Worm (Caenorhabditis elegans) whole organism, L1 larva: ENCODE measurements around the gene rer-1.
A peak's percentile ranks its signal among the peaks of the same experiment; 100 is the strongest.

Source experiments
- aha-1 ChIP-seq: fragments of 150-350 bp; optimal IDR thresholded peaks from 2 replicates; lab custom pipeline; 2014; ENCODE audit warnings: missing biosample characterization, missing genetic modification characterization
- efl-3 ChIP-seq: fragments of 200-800 bp; sonication (Bioruptor generic); optimal IDR thresholded peaks from 2 replicates; lab custom pipeline; 2018; ENCODE audit warnings: mild to moderate bottlenecking, missing genetic modification characterization, missing compliant biosample characterization
- fkh-10 ChIP-seq: sonication (generic microtip); optimal IDR thresholded peaks from 2 replicates; lab custom pipeline; 2017; ENCODE audit warnings: missing biosample characterization, missing genetic modification reagents, missing genetic modification characterization
- lin-13 ChIP-seq: fragments of 150-350 bp; optimal IDR thresholded peaks from 2 replicates; lab custom pipeline; 2014; ENCODE audit warnings: missing biosample characterization, missing genetic modification reagents, missing genetic modification characterization
- lin-39 ChIP-seq: fragments of 150-350 bp; optimal IDR thresholded peaks from 2 replicates; lab custom pipeline; 2014; ENCODE audit warnings: missing biosample characterization, missing genetic modification reagents, missing genetic modification characterization
- lsy-2 ChIP-seq, 2 experiments: fragments of 150-350 bp; optimal IDR thresholded peaks; 2 replicates each; lab custom pipeline; 2014; ENCODE audit warnings: missing biosample characterization in 2 of 2, missing genetic modification characterization in 2 of 2
- pqm-1 ChIP-seq: sonication (generic microtip); optimal IDR thresholded peaks from 3 replicates; lab custom pipeline; 2017; ENCODE audit warnings: missing biosample characterization, missing genetic modification characterization
- unc-62 ChIP-seq: fragments of 150-350 bp; optimal IDR thresholded peaks from 2 replicates; lab custom pipeline; 2014; ENCODE audit warnings: missing biosample characterization, missing genetic modification reagents, missing genetic modification characterization

DNA sequence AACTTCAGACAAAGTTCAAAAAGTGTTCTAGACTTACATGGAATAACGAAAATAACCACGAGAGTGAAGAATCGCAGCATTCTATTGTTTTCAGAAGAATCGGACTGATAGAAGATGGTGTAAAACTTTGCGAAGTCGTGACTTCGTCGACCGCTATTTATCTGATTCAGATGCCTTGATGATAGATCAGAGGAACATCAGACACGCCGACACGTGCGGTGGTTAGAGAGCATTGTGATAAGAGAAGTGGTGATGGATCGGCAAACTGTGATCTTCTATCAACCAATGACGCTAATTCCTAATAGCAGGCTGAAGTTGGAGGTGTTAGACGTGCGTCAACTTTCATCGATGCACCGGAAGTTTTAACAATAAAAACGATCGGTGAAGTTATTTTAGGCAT, 7.1 kb downstream of the rer-1 start:
- TF ChIP-seq fkh-10 (GFP tag; lab: Kevin White, UChicago) (no peak), lsy-2 (tag; optimal IDR thresholded peaks at IDR 0.05; lab: Kevin White, UChicago) (peak in 1 of 2 experiments; percentile 29), lin-13 (GFP tag; lab: Kevin White, UChicago) (no peak), efl-3 (GFP tag; lab: Kevin White, UChicago) (no peak), unc-62 (GFP tag; lab: Kevin White, UChicago) (no peak), pqm-1 (tag; lab: Kevin White, UChicago) (no peak), aha-1 (no peak), lin-39 (no peak)
